Fruit fly (Drosophila melanogaster) whole organism, embryonic: ENCODE data around the gene Ac13E.

Experiments used
- ATbp ChIP-seq: fragments of 200-800 bp; sonication (Bioruptor generic); optimal IDR thresholded peaks from 2 replicates; lab custom pipeline; 2017; ENCODE audit warnings: missing biosample characterization, mild to moderate bottlenecking, missing genetic modification characterization, missing genetic modification reagents
- Asciz ChIP-seq: fragments of 200-800 bp; sonication (Bioruptor generic); optimal IDR thresholded peaks from 2 replicates; lab custom pipeline; 2017; ENCODE audit warnings: missing biosample characterization, mild to moderate bottlenecking, missing genetic modification characterization, missing genetic modification reagents
- BEAF-32 ChIP-seq: fragments of 200-800 bp; sonication (Bioruptor generic); optimal IDR thresholded peaks from 3 replicates; lab custom pipeline; 2017; ENCODE audit warnings: missing biosample characterization, missing genetic modification characterization, mild to moderate bottlenecking, moderate library complexity, missing genetic modification reagents
- CG10366 ChIP-seq: fragments of 200-800 bp; sonication (Bioruptor generic); IDR thresholded peaks from 2 replicates; pipeline ENCODE4 v1.3.6; 2022; ENCODE audit warnings: missing biosample characterization, missing genetic modification characterization
- CG10462 ChIP-seq: fragments of 200-800 bp; sonication (Bioruptor generic); optimal IDR thresholded peaks from 2 replicates; lab custom pipeline; 2016; ENCODE audit warnings: missing biosample characterization, missing genetic modification characterization
- CG10654 ChIP-seq: fragments of 200-800 bp; sonication (Bioruptor generic); optimal IDR thresholded peaks from 2 replicates; lab custom pipeline; 2016; ENCODE audit warnings: missing biosample characterization, missing genetic modification characterization
- CG14441 ChIP-seq: fragments of 200-800 bp; sonication (Bioruptor generic); IDR thresholded peaks from 2 replicates; pipeline ENCODE4 v1.3.6; 2022; ENCODE audit warnings: missing biosample characterization, missing genetic modification characterization
- CG14710 ChIP-seq: fragments of 200-800 bp; sonication (Bioruptor generic); optimal IDR thresholded peaks from 3 replicates; lab custom pipeline; 2019; ENCODE audit warnings: missing biosample characterization, mild to moderate bottlenecking, missing genetic modification characterization, moderate library complexity
- CG15011 ChIP-seq: fragments of 200-800 bp; sonication (Bioruptor generic); optimal IDR thresholded peaks from 3 replicates; lab custom pipeline; 2018; ENCODE audit warnings: missing biosample characterization, mild to moderate bottlenecking, missing genetic modification characterization
- CG15479 ChIP-seq: fragments of 200-800 bp; sonication (Bioruptor generic); optimal IDR thresholded peaks from 3 replicates; lab custom pipeline; 2019; ENCODE audit warnings: missing biosample characterization, mild to moderate bottlenecking, missing genetic modification characterization, moderate library complexity
- CG17359 ChIP-seq: fragments of 200-800 bp; sonication (Bioruptor generic); optimal IDR thresholded peaks from 3 replicates; lab custom pipeline; 2018; ENCODE audit warnings: missing biosample characterization, mild to moderate bottlenecking, missing genetic modification characterization, moderate library complexity
- CG5245 ChIP-seq: fragments of 200-800 bp; sonication (Bioruptor generic); optimal IDR thresholded peaks from 3 replicates; lab custom pipeline; 2016; ENCODE audit warnings: missing biosample characterization, missing genetic modification characterization
- CG6813 ChIP-seq: fragments of 200-800 bp; sonication (Bioruptor generic); optimal IDR thresholded peaks from 2 replicates; lab custom pipeline; 2017; ENCODE audit warnings: missing biosample characterization, missing genetic modification characterization, mild to moderate bottlenecking, moderate library complexity, missing genetic modification reagents
- CG8924 ChIP-seq: fragments of 200-800 bp; optimal IDR thresholded peaks from 3 replicates; lab custom pipeline; 2019; ENCODE audit warnings: missing biosample characterization, mild to moderate bottlenecking, missing genetic modification characterization, moderate library complexity
- CG8944 ChIP-seq: fragments of 200-800 bp; sonication (Bioruptor generic); optimal IDR thresholded peaks from 3 replicates; lab custom pipeline; 2016; ENCODE audit warnings: missing biosample characterization, missing genetic modification characterization
- CG9437 ChIP-seq: fragments of 200-800 bp; sonication (Bioruptor generic); optimal IDR thresholded peaks from 2 replicates; lab custom pipeline; 2018; ENCODE audit warnings: missing biosample characterization, mild to moderate bottlenecking, missing genetic modification characterization
- CG9817 ChIP-seq: fragments of 200-800 bp; sonication (Bioruptor generic); optimal IDR thresholded peaks from 2 replicates; lab custom pipeline; 2018; ENCODE audit warnings: missing biosample characterization, mild to moderate bottlenecking, missing genetic modification characterization, moderate library complexity
- CTCF ChIP-seq: fragments of 200-800 bp; sonication (Bioruptor generic); optimal IDR thresholded peaks from 2 replicates; lab custom pipeline; 2017; ENCODE audit warnings: missing biosample characterization, mild to moderate bottlenecking, missing genetic modification characterization, moderate library complexity
- D19B ChIP-seq: fragments of 200-800 bp; sonication (Bioruptor generic); optimal IDR thresholded peaks from 2 replicates; lab custom pipeline; 2017; ENCODE audit warnings: missing biosample characterization, mild to moderate bottlenecking, missing genetic modification characterization
- Dref ChIP-seq: fragments of 200-800 bp; sonication (Bioruptor generic); IDR thresholded peaks from 2 replicates; pipeline ENCODE4 v1.3.6; 2022; ENCODE audit warnings: missing biosample characterization, missing genetic modification characterization
- H15 ChIP-seq: fragments of 200-800 bp; sonication (Bioruptor generic); IDR thresholded peaks from 3 replicates; pipeline ENCODE4 v1.3.6; 2022; ENCODE audit warnings: missing biosample characterization, missing genetic modification characterization
- Hmx ChIP-seq: fragments of 200-800 bp; sonication (Bioruptor generic); optimal IDR thresholded peaks from 2 replicates; lab custom pipeline; 2016; ENCODE audit warnings: missing biosample characterization, missing genetic modification characterization
- Jarid2 ChIP-seq: fragments of 200-800 bp; sonication (Bioruptor generic); optimal IDR thresholded peaks from 3 replicates; lab custom pipeline; 2017; ENCODE audit warnings: mild to moderate bottlenecking, missing biosample characterization, missing genetic modification reagents, missing genetic modification characterization
- MESR4 ChIP-seq: fragments of 200-800 bp; sonication (Bioruptor generic); optimal IDR thresholded peaks from 2 replicates; lab custom pipeline; 2018; ENCODE audit warnings: missing biosample characterization, mild to moderate bottlenecking, missing genetic modification characterization, moderate library complexity
- NFAT ChIP-seq: fragments of 200-800 bp; sonication (Bioruptor generic); IDR thresholded peaks from 2 replicates; pipeline ENCODE4 v1.3.6; 2022; ENCODE audit warnings: missing biosample characterization, missing genetic modification characterization
- Nf-YC ChIP-seq: fragments of 200-800 bp; optimal IDR thresholded peaks from 3 replicates; lab custom pipeline; 2019; ENCODE audit warnings: missing biosample characterization, mild to moderate bottlenecking, missing genetic modification characterization, moderate library complexity
- Oaz ChIP-seq: fragments of 200-800 bp; sonication (Bioruptor generic); IDR thresholded peaks from 2 replicates; pipeline ENCODE4 v1.3.6; 2022; ENCODE audit warnings: missing biosample characterization, missing genetic modification characterization
- Ravus ChIP-seq: fragments of 200-800 bp; sonication (Bioruptor generic); IDR thresholded peaks from 2 replicates; pipeline ENCODE4 v1.3.6; 2022; ENCODE audit warnings: missing biosample characterization, missing genetic modification characterization
- Scr ChIP-seq: fragments of 200-800 bp; sonication (Bioruptor generic); IDR thresholded peaks from 2 replicates; pipeline ENCODE4 v1.3.6; 2022; ENCODE audit warnings: missing biosample characterization, missing genetic modification characterization; ENCODE audit not compliant: partially characterized antibody
- Taf1 ChIP-seq: fragments of 200-800 bp; sonication (Bioruptor generic); IDR thresholded peaks from 2 replicates; pipeline ENCODE4 v1.3.6; 2022; ENCODE audit warnings: missing biosample characterization, missing genetic modification characterization
- al ChIP-seq: fragments of 200-800 bp; sonication (Bioruptor generic); IDR thresholded peaks from 2 replicates; pipeline ENCODE4 v1.3.6; 2022; ENCODE audit warnings: missing biosample characterization, missing genetic modification characterization
- aop ChIP-seq: fragments of 200-800 bp; sonication (Bioruptor generic); IDR thresholded peaks from 2 replicates; pipeline ENCODE4 v1.3.6; 2022; ENCODE audit warnings: missing biosample characterization, missing genetic modification characterization
- ash1 ChIP-seq: fragments of 200-800 bp; sonication (Bioruptor generic); optimal IDR thresholded peaks from 2 replicates; lab custom pipeline; 2018; ENCODE audit warnings: missing biosample characterization, mild to moderate bottlenecking, missing genetic modification characterization
- ato ChIP-seq: fragments of 200-800 bp; sonication (Bioruptor generic); IDR thresholded peaks from 2 replicates; pipeline ENCODE4 v1.3.6; 2022; ENCODE audit warnings: missing biosample characterization, missing genetic modification characterization; ENCODE audit not compliant: partially characterized antibody
- az2 ChIP-seq: fragments of 200-800 bp; sonication (Bioruptor generic); optimal IDR thresholded peaks from 3 replicates; lab custom pipeline; 2016; ENCODE audit warnings: missing biosample characterization, missing genetic modification characterization
- caup ChIP-seq: fragments of 200-800 bp; sonication (Bioruptor generic); optimal IDR thresholded peaks from 3 replicates; lab custom pipeline; 2017; ENCODE audit warnings: missing biosample characterization, mild to moderate bottlenecking, missing genetic modification characterization, moderate library complexity; ENCODE audit not compliant: severe bottlenecking
- chn ChIP-seq: fragments of 200-800 bp; sonication (Bioruptor generic); optimal IDR thresholded peaks from 2 replicates; lab custom pipeline; 2016; ENCODE audit warnings: missing biosample characterization, missing genetic modification characterization
- dmrt99B ChIP-seq: fragments of 200-800 bp; sonication (Bioruptor generic); optimal IDR thresholded peaks from 2 replicates; lab custom pipeline; 2018; ENCODE audit warnings: missing biosample characterization, mild to moderate bottlenecking, missing genetic modification characterization, moderate library complexity
- grn ChIP-seq: fragments of 200-800 bp; sonication (Bioruptor generic); optimal IDR thresholded peaks from 3 replicates; lab custom pipeline; 2017; ENCODE audit warnings: missing biosample characterization, missing genetic modification characterization
- nerfin-2 ChIP-seq: fragments of 200-800 bp; sonication (Bioruptor generic); IDR thresholded peaks from 2 replicates; pipeline ENCODE4 v1.3.6; 2022; ENCODE audit warnings: missing biosample characterization, missing genetic modification characterization; ENCODE audit not compliant: partially characterized antibody
- pfk ChIP-seq: fragments of 200-800 bp; sonication (Bioruptor generic); optimal IDR thresholded peaks from 2 replicates; lab custom pipeline; 2018; ENCODE audit warnings: missing biosample characterization, mild to moderate bottlenecking, missing genetic modification characterization, moderate library complexity
- pita ChIP-seq: fragments of 200-800 bp; sonication (Bioruptor generic); optimal IDR thresholded peaks from 2 replicates; lab custom pipeline; 2017; ENCODE audit warnings: missing biosample characterization, mild to moderate bottlenecking, missing genetic modification characterization
- ranshi ChIP-seq: fragments of 200-800 bp; sonication (Bioruptor generic); IDR thresholded peaks from 2 replicates; pipeline ENCODE4 v1.3.6; 2022; ENCODE audit warnings: missing biosample characterization, missing genetic modification characterization
- rib ChIP-seq: fragments of 200-800 bp; sonication (Bioruptor generic); IDR thresholded peaks from 2 replicates; pipeline ENCODE4 v1.3.6; 2022; ENCODE audit warnings: missing biosample characterization, missing genetic modification characterization
- ro ChIP-seq: fragments of 200-800 bp; sonication (Bioruptor generic); IDR thresholded peaks from 2 replicates; pipeline ENCODE4 v1.3.6; 2022; ENCODE audit warnings: missing biosample characterization, missing genetic modification characterization
- seq ChIP-seq: fragments of 200-800 bp; sonication (Bioruptor generic); IDR thresholded peaks from 2 replicates; pipeline ENCODE4 v1.3.6; 2022; ENCODE audit warnings: missing biosample characterization, missing genetic modification characterization
- ssp ChIP-seq: fragments of 200-800 bp; sonication (Bioruptor generic); IDR thresholded peaks from 2 replicates; pipeline ENCODE4 v1.3.6; 2022; ENCODE audit warnings: missing biosample characterization, missing genetic modification characterization
- stwl ChIP-seq: fragments of 200-800 bp; sonication (Bioruptor generic); optimal IDR thresholded peaks from 3 replicates; lab custom pipeline; 2018; ENCODE audit warnings: missing biosample characterization, mild to moderate bottlenecking, missing genetic modification characterization, moderate library complexity
- tin ChIP-seq: fragments of 200-800 bp; sonication (Bioruptor generic); optimal IDR thresholded peaks from 3 replicates; lab custom pipeline; 2016; ENCODE audit warnings: missing biosample characterization, missing genetic modification characterization
- unc-4 ChIP-seq: fragments of 200-800 bp; sonication (Bioruptor generic); IDR thresholded peaks from 2 replicates; pipeline ENCODE4 v1.3.6; 2022; ENCODE audit warnings: missing biosample characterization, missing genetic modification characterization; ENCODE audit not compliant: partially characterized antibody
- z ChIP-seq: fragments of 200-800 bp; sonication (Bioruptor generic); IDR thresholded peaks from 3 replicates; pipeline ENCODE4 v1.3.6; 2022; ENCODE audit warnings: missing biosample characterization, missing genetic modification characterization

Ac13E gene

dm6 chrX:15549055-15549454 is 5.0 kb downstream of the Ac13E start (continued):
- TF ChIP-seq BEAF-32 = no peak
- peak; percentile 58 for TF ChIP-seq CG9437
- TF ChIP-seq Taf1 (GFP tag; lab: Robert Waterston, UW) = peak; percentile 46; the same call in 1 of the 2 replicates
- TF ChIP-seq az2 (GFP tag; lab: Kevin White, UChicago) = peak; percentile 57
- no peak for TF ChIP-seq unc-4 (GFP tag; lab: Robert Waterston, UW)
- TF ChIP-seq dmrt99B (tag; lab: Kevin White, UChicago) = peak; percentile 88
- peak; percentile 47 for TF ChIP-seq CG10654 (GFP tag; lab: Kevin White, UChicago)
- peak; percentile 63; the same call in 1 of the 2 replicates for TF ChIP-seq Oaz (GFP tag; lab: Robert Waterston, UW)
- peak; percentile 59 for TF ChIP-seq tin (GFP tag; lab: Kevin White, UChicago)
- peak; percentile 55 for TF ChIP-seq CG6813
- TF ChIP-seq stwl (tag; lab: Kevin White, UChicago) = no peak
- peak; percentile 29; the same call in 1 of the 2 replicates for TF ChIP-seq NFAT (GFP tag; lab: Robert Waterston, UW)
- no peak for TF ChIP-seq rib (GFP tag; lab: Robert Waterston, UW)
- no peak for TF ChIP-seq z (GFP tag; lab: Robert Waterston, UW)
- peak; percentile 75 for TF ChIP-seq ATbp (GFP tag; lab: Kevin White, UChicago)
- TF ChIP-seq CG9817 = peak; percentile 79
- TF ChIP-seq al (GFP tag; lab: Robert Waterston, UW) = peak; percentile 71
- peak; percentile 47 for TF ChIP-seq CG8944 (GFP tag; lab: Kevin White, UChicago)
- TF ChIP-seq CG10366 (GFP tag; lab: Robert Waterston, UW) = peak; percentile 67
- no peak for TF ChIP-seq ash1 (GFP tag; lab: Kevin White, UChicago)
- TF ChIP-seq Hmx (GFP tag; lab: Kevin White, UChicago) = peak; percentile 29
- peak; percentile 76 for TF ChIP-seq CG17359 (tag; lab: Kevin White, UChicago)
- peak; percentile 57 for TF ChIP-seq CG15011 (GFP tag; lab: Kevin White, UChicago)
- TF ChIP-seq caup (GFP tag; lab: Kevin White, UChicago) = peak; percentile 76
- peak; percentile 58 for TF ChIP-seq Asciz (GFP tag; lab: Kevin White, UChicago)
- TF ChIP-seq chn (GFP tag; lab: Kevin White, UChicago) = peak; percentile 30
- TF ChIP-seq Ravus (GFP tag; lab: Robert Waterston, UW) = peak; percentile 55
- peak; percentile 29 for TF ChIP-seq CG10462 (GFP tag; lab: Kevin White, UChicago)
- peak; percentile 78 for TF ChIP-seq CG14441 (GFP tag; lab: Robert Waterston, UW)
- no peak for TF ChIP-seq grn (GFP tag; lab: Kevin White, UChicago)
- peak; percentile 53 for TF ChIP-seq D19B
- peak; percentile 54; the same call in 1 of the 3 replicates for TF ChIP-seq H15
- peak; percentile 69 for TF ChIP-seq ranshi (GFP tag; lab: Robert Waterston, UW)
- TF ChIP-seq CG14710 = peak; percentile 50
- peak; percentile 41 for TF ChIP-seq CG5245
- no peak for TF ChIP-seq ato
- no peak for TF ChIP-seq CTCF
- TF ChIP-seq Dref (GFP tag; lab: Robert Waterston, UW) = no peak
- no peak for TF ChIP-seq MESR4 (GFP tag; lab: Kevin White, UChicago)
- no peak for TF ChIP-seq pita (GFP tag; lab: Kevin White, UChicago)
- TF ChIP-seq aop (GFP tag; lab: Robert Waterston, UW) = no peak
- TF ChIP-seq Scr (GFP tag; lab: Robert Waterston, UW) = no peak
- TF ChIP-seq ssp (GFP tag; lab: Robert Waterston, UW) = peak; percentile 54
- TF ChIP-seq Jarid2 = peak; percentile 45
- TF ChIP-seq pfk (GFP tag; lab: Kevin White, UChicago) = no peak
- TF ChIP-seq CG15479 (GFP tag; lab: Kevin White, UChicago) = no peak
- peak; percentile 81 for TF ChIP-seq CG8924 (tag; lab: Kevin White, UChicago)
- TF ChIP-seq nerfin-2 (GFP tag; lab: Robert Waterston, UW) = no peak
- TF ChIP-seq seq (GFP tag; lab: Robert Waterston, UW) = peak; percentile 67; the same call in 1 of the 2 replicates
- TF ChIP-seq Nf-YC = peak; percentile 68
- no peak for TF ChIP-seq ro (GFP tag; lab: Robert Waterston, UW)
